Worm (Caenorhabditis elegans) whole organism, early embryonic: Measurements from ENCODE around the gene srd-8.

ENCODE experiments used
- F13C5.2 ChIP-seq: sonication (generic microtip); optimal IDR thresholded peaks from 2 replicates; lab custom pipeline; 2017; ENCODE audit warnings: mild to moderate bottlenecking, missing genetic modification characterization, inconsistent platforms, missing compliant biosample characterization
- aly-1 ChIP-seq: sonication (generic microtip); optimal IDR thresholded peaks from 2 replicates; lab custom pipeline; 2016; ENCODE audit warnings: missing genetic modification characterization, missing compliant biosample characterization
- ama-1 ChIP-seq: fragments of 150-350 bp; optimal IDR thresholded peaks from 2 replicates; lab custom pipeline; 2014
- ceh-13 ChIP-seq: fragments of 200-800 bp; sonication (Bioruptor generic); optimal IDR thresholded peaks from 2 replicates; lab custom pipeline; 2018; ENCODE audit warnings: mild to moderate bottlenecking, missing genetic modification characterization, missing compliant biosample characterization
- ceh-36 ChIP-seq: sonication (generic microtip); optimal IDR thresholded peaks from 2 replicates; lab custom pipeline; 2016; ENCODE audit warnings: missing genetic modification characterization, inconsistent platforms, missing compliant biosample characterization
- ets-7 ChIP-seq: sonication (generic microtip); optimal IDR thresholded peaks from 2 replicates; lab custom pipeline; 2016; ENCODE audit warnings: missing genotype, missing genetic modification characterization, missing compliant biosample characterization
- flt-1 ChIP-seq: fragments of 200-800 bp; sonication (Bioruptor generic); IDR thresholded peaks from 2 replicates; pipeline ENCODE4 v1.3.6; 2022; ENCODE audit warnings: missing genetic modification characterization, missing compliant biosample characterization
- hmg-4 ChIP-seq: fragments of 200-800 bp; sonication (Bioruptor generic); optimal IDR thresholded peaks from 2 replicates; lab custom pipeline; 2018; ENCODE audit warnings: mild to moderate bottlenecking, missing genetic modification characterization, missing compliant biosample characterization
- hnd-1 ChIP-seq: sonication (generic microtip); optimal IDR thresholded peaks from 2 replicates; lab custom pipeline; 2016; ENCODE audit warnings: missing genetic modification characterization, missing compliant biosample characterization
- pes-1 ChIP-seq: fragments of 200-800 bp; sonication (Bioruptor generic); IDR thresholded peaks from 2 replicates; pipeline ENCODE4 v1.3.6; 2022; ENCODE audit warnings: missing genetic modification reagents, missing genetic modification characterization, missing compliant biosample characterization
- scrt-1 ChIP-seq: fragments of 200-800 bp; sonication (Bioruptor generic); IDR thresholded peaks from 2 replicates; pipeline ENCODE4 v1.3.6; 2022; ENCODE audit warnings: missing genetic modification characterization, missing compliant biosample characterization
- sea-1 ChIP-seq: fragments of 200-800 bp; sonication (Bioruptor generic); conservative IDR thresholded peaks from 2 replicates; pipeline ENCODE4 v1.3.6; 2022; ENCODE audit warnings: missing genetic modification characterization, missing compliant biosample characterization
- tbx-37 ChIP-seq: fragments of 200-800 bp; sonication (Bioruptor generic); conservative IDR thresholded peaks from 2 replicates; pipeline ENCODE4 v1.3.6; 2022; ENCODE audit warnings: missing genetic modification reagents, missing genetic modification characterization, missing compliant biosample characterization
- tra-4 ChIP-seq: sonication (generic microtip); optimal IDR thresholded peaks from 2 replicates; lab custom pipeline; 2017; ENCODE audit warnings: missing genetic modification characterization, missing compliant biosample characterization

- no peak for TF ChIP-seq ceh-13 (GFP tag; lab: Kevin White, UChicago)
- no peak for TF ChIP-seq ceh-36 (tag; lab: Kevin White, UChicago)
- no peak for TF ChIP-seq tra-4
- no peak for TF ChIP-seq tbx-37 (GFP tag; lab: Robert Waterston, UW)
- TF ChIP-seq ama-1: no peak
- TF ChIP-seq scrt-1: no peak
- no peak for TF ChIP-seq F13C5.2
- TF ChIP-seq ets-7 (tag; lab: Kevin White, UChicago): no peak
- no peak for TF ChIP-seq hmg-4
- TF ChIP-seq sea-1 (GFP tag; lab: Robert Waterston, UW): no peak
- no peak for TF ChIP-seq aly-1
- no peak for TF ChIP-seq flt-1 (GFP tag; lab: Robert Waterston, UW)
- no peak for TF ChIP-seq hnd-1 (tag; lab: Kevin White, UChicago)
- no peak for TF ChIP-seq pes-1 (GFP tag; lab: Robert Waterston, UW)
Measured at ce11 chrIV:5662073-5662472, 16.7 kb upstream of the srd-8 start.
